Worm (Caenorhabditis elegans) whole organism, L4/young adult: ENCODE measurements around the gene gtl-2.
"Not testable (repeated sequence)": the region's sequence is repeated elsewhere in the genome, so short reads cannot be mapped to it uniquely, and the experiment has no call there.

ENCODE experiments used
- W03F9.2 ChIP-seq: fragments of 150-350 bp; optimal IDR thresholded peaks from 2 replicates; lab custom pipeline; 2014; ENCODE audit warnings: missing biosample characterization, missing genetic modification characterization
- dao-5 ChIP-seq: sonication (generic microtip); optimal IDR thresholded peaks from 2 replicates; lab custom pipeline; 2016; ENCODE audit warnings: missing genotype, missing genetic modification characterization, moderate library complexity, missing compliant biosample characterization
- him-1 ChIP-seq: sonication (generic microtip); optimal IDR thresholded peaks from 2 replicates; lab custom pipeline; 2016; ENCODE audit warnings: missing genotype, missing genetic modification reagents, missing genetic modification characterization, missing compliant biosample characterization

Gene gtl-2

ce11 chrIV:11306548-11306947 is 33.3 kb downstream of the gtl-2 start, which contains the start of gene B0035.13:
B0035.13 (minus strand) TSS chrIV:11306720.
- TF ChIP-seq him-1: no peak

ce11 chrIV:11307770-11308169 is 34.5 kb downstream of the gtl-2 start:
- TF ChIP-seq dao-5 (tag; lab: Kevin White, UChicago) (no peak), him-1 (no peak), W03F9.2 (tag; lab: Kevin White, UChicago) (no peak)

ce11 chrIV:11310624-11311023 is 37.4 kb downstream of the gtl-2 start, which contains the start of gene znf-207:
znf-207 (plus strand) TSS chrIV:11310972.
- TF ChIP-seq dao-5 (tag; lab: Kevin White, UChicago): no peak
- no peak for TF ChIP-seq him-1
- TF ChIP-seq W03F9.2 (tag; lab: Kevin White, UChicago): peak; percentile 49

ce11 chrIV:11311484-11311883 is 38.2 kb downstream of the gtl-2 start:
- TF ChIP-seq him-1 (no peak), W03F9.2 (tag; lab: Kevin White, UChicago) (no peak), dao-5 (tag; lab: Kevin White, UChicago) (no peak)

ce11 chrIV:11313880-11314279 is 40.6 kb downstream of the gtl-2 start, which contains the start of gene dnj-2:
dnj-2 (minus strand) TSS chrIV:11313980.
- TF ChIP-seq dao-5 (tag; lab: Kevin White, UChicago) (no peak), him-1 (no peak), W03F9.2 (tag; lab: Kevin White, UChicago) (no peak)

- no peak for TF ChIP-seq dao-5 (tag; lab: Kevin White, UChicago)
- TF ChIP-seq W03F9.2 (tag; lab: Kevin White, UChicago): peak; percentile 81
These were observed 41.6 kb downstream of the gtl-2 start, which contains the start of the genes B0035.3, B0035.22 and pfd-4 for ce11 chrIV:11314885-11315284. B0035.3 (minus strand) TSS chrIV:11314998. B0035.22 (plus strand) TSS chrIV:11315153. pfd-4 (plus strand) TSS chrIV:11315207.

- no peak for TF ChIP-seq dao-5 (tag; lab: Kevin White, UChicago)
- no peak for TF ChIP-seq him-1
- TF ChIP-seq W03F9.2 (tag; lab: Kevin White, UChicago): no peak
These were observed 42.4 kb downstream of the gtl-2 start for ce11 chrIV:11315688-11316087.

- TF ChIP-seq dao-5 (tag; lab: Kevin White, UChicago) (no peak), W03F9.2 (tag; lab: Kevin White, UChicago) (no peak), him-1 (no peak)
These were observed 42.9 kb downstream of the gtl-2 start for ce11 chrIV:11316106-11316505.

- no peak for TF ChIP-seq him-1
These were observed 43.4 kb downstream of the gtl-2 start for ce11 chrIV:11316640-11317039.

- TF ChIP-seq him-1: no peak
- no peak for TF ChIP-seq dao-5 (tag; lab: Kevin White, UChicago)
- no peak for TF ChIP-seq W03F9.2 (tag; lab: Kevin White, UChicago)
These were observed 43.9 kb downstream of the gtl-2 start, which contains the start of gene gspd-1 for ce11 chrIV:11317119-11317518. gspd-1 (plus strand) TSS chrIV:11317419.

- TF ChIP-seq him-1 (no peak), dao-5 (tag; lab: Kevin White, UChicago) (no peak), W03F9.2 (tag; lab: Kevin White, UChicago) (no peak)
These were observed 46.7 kb downstream of the gtl-2 start, which contains the start of gene B0035.18 for ce11 chrIV:11319884-11320362. B0035.18 (plus strand) TSS chrIV:11320312.

- TF ChIP-seq him-1: no peak
- no peak for TF ChIP-seq W03F9.2 (tag; lab: Kevin White, UChicago)
- TF ChIP-seq dao-5 (tag; lab: Kevin White, UChicago): no peak
These were observed 47.2 kb downstream of the gtl-2 start, which contains the start of gene edg-1 for ce11 chrIV:11320500-11320899. edg-1 (plus strand) TSS chrIV:11320800.

- TF ChIP-seq him-1 (no peak), dao-5 (tag; lab: Kevin White, UChicago) (no peak), W03F9.2 (tag; lab: Kevin White, UChicago) (no peak)
These were observed 50.4 kb downstream of the gtl-2 start for ce11 chrIV:11323666-11324065.

ce11 chrIV:11324741-11325140 is 51.5 kb downstream of the gtl-2 start, which contains the start of gene his-48:
his-48 (plus strand) TSS chrIV:11324745.
- TF ChIP-seq dao-5 (tag; lab: Kevin White, UChicago); W03F9.2 (tag; lab: Kevin White, UChicago); him-1: not testable (repeated sequence)
